Fruit fly (Drosophila melanogaster) whole organism, embryonic: ENCODE results near the gene CG43072.

Experiments
- Adf1 ChIP-seq: fragments of 200-800 bp; sonication (Bioruptor generic); IDR thresholded peaks from 2 replicates; pipeline ENCODE4 v1.3.6; 2022; ENCODE audit warnings: missing biosample characterization, missing genetic modification characterization
- B-H1 ChIP-seq: fragments of 200-800 bp; sonication (Bioruptor generic); IDR thresholded peaks from 3 replicates; pipeline ENCODE4 v1.3.6; 2022; ENCODE audit warnings: missing biosample characterization, missing genetic modification characterization
- CG1024 ChIP-seq: fragments of 200-800 bp; sonication (Bioruptor generic); IDR thresholded peaks from 2 replicates; pipeline ENCODE4 v1.3.6; 2022; ENCODE audit warnings: missing biosample characterization, missing genetic modification characterization
- CG10274 ChIP-seq: fragments of 200-800 bp; sonication (Bioruptor generic); optimal IDR thresholded peaks from 3 replicates; lab custom pipeline; 2017; ENCODE audit warnings: missing biosample characterization, mild to moderate bottlenecking, missing genetic modification characterization
- CG10543 ChIP-seq: fragments of 200-800 bp; sonication (Bioruptor generic); optimal IDR thresholded peaks from 3 replicates; lab custom pipeline; 2017; ENCODE audit warnings: missing biosample characterization, mild to moderate bottlenecking, missing genetic modification characterization, moderate library complexity
- CG10979 ChIP-seq: fragments of 200-800 bp; sonication (Bioruptor generic); optimal IDR thresholded peaks from 2 replicates; lab custom pipeline; 2018; ENCODE audit warnings: missing biosample characterization, mild to moderate bottlenecking, missing genetic modification characterization, moderate library complexity
- CG11398 ChIP-seq: fragments of 200-800 bp; sonication (Bioruptor generic); optimal IDR thresholded peaks from 2 replicates; lab custom pipeline; 2016; ENCODE audit warnings: missing biosample characterization, missing genetic modification characterization
- CG11504 ChIP-seq: fragments of 200-800 bp; sonication (Bioruptor generic); optimal IDR thresholded peaks from 3 replicates; lab custom pipeline; 2019; ENCODE audit warnings: missing biosample characterization, mild to moderate bottlenecking, missing genetic modification characterization, moderate library complexity
- CG12769 ChIP-seq: fragments of 200-800 bp; sonication (Bioruptor generic); optimal IDR thresholded peaks from 2 replicates; lab custom pipeline; 2019; ENCODE audit warnings: missing biosample characterization, mild to moderate bottlenecking, missing genetic modification characterization, moderate library complexity
- CG13624 ChIP-seq: fragments of 200-800 bp; sonication (Bioruptor generic); optimal IDR thresholded peaks from 2 replicates; lab custom pipeline; 2016; ENCODE audit warnings: missing biosample characterization, missing genetic modification characterization
- CG1603 ChIP-seq: fragments of 200-800 bp; sonication (Bioruptor generic); optimal IDR thresholded peaks from 2 replicates; lab custom pipeline; 2019; ENCODE audit warnings: missing biosample characterization, mild to moderate bottlenecking, missing genetic modification characterization, moderate library complexity
- CG17186 ChIP-seq: fragments of 200-800 bp; sonication (Bioruptor generic); optimal IDR thresholded peaks from 3 replicates; lab custom pipeline; 2017; ENCODE audit warnings: missing biosample characterization, missing genetic modification reagents, missing genetic modification characterization
- CG17328 ChIP-seq: fragments of 200-800 bp; sonication (Bioruptor generic); IDR thresholded peaks from 2 replicates; pipeline ENCODE4 v1.3.6; 2022; ENCODE audit warnings: missing biosample characterization, missing genetic modification characterization
- CG2202 ChIP-seq: fragments of 200-800 bp; sonication (Bioruptor generic); optimal IDR thresholded peaks from 2 replicates; lab custom pipeline; 2018; ENCODE audit warnings: missing biosample characterization, mild to moderate bottlenecking, missing genetic modification characterization
- CG31388 ChIP-seq: fragments of 200-800 bp; sonication (Bioruptor generic); optimal IDR thresholded peaks from 2 replicates; lab custom pipeline; 2016; ENCODE audit warnings: missing biosample characterization, missing genetic modification characterization
- CG33213 ChIP-seq: fragments of 200-800 bp; sonication (Bioruptor generic); optimal IDR thresholded peaks from 3 replicates; lab custom pipeline; 2016; ENCODE audit warnings: missing biosample characterization, missing genetic modification characterization
- CG3407 ChIP-seq: fragments of 200-800 bp; sonication (Bioruptor generic); optimal IDR thresholded peaks from 2 replicates; lab custom pipeline; 2018; ENCODE audit warnings: missing biosample characterization, mild to moderate bottlenecking, missing genetic modification characterization
- CG4707 ChIP-seq: fragments of 200-800 bp; sonication (Bioruptor generic); optimal IDR thresholded peaks from 2 replicates; lab custom pipeline; 2018; ENCODE audit warnings: missing biosample characterization, mild to moderate bottlenecking, missing genetic modification characterization, moderate library complexity
- CG6813 ChIP-seq: fragments of 200-800 bp; sonication (Bioruptor generic); optimal IDR thresholded peaks from 2 replicates; lab custom pipeline; 2017; ENCODE audit warnings: missing biosample characterization, missing genetic modification characterization, mild to moderate bottlenecking, moderate library complexity, missing genetic modification reagents
- CG7839 ChIP-seq: fragments of 200-800 bp; sonication (Bioruptor generic); optimal IDR thresholded peaks from 3 replicates; lab custom pipeline; 2018; ENCODE audit warnings: missing biosample characterization, mild to moderate bottlenecking, missing genetic modification characterization, moderate library complexity
- CG9727 ChIP-seq: fragments of 200-800 bp; sonication (Bioruptor generic); optimal IDR thresholded peaks from 3 replicates; lab custom pipeline; 2017; ENCODE audit warnings: missing biosample characterization, mild to moderate bottlenecking, missing genetic modification characterization
- CG9932 ChIP-seq: fragments of 200-800 bp; sonication (Bioruptor generic); IDR thresholded peaks from 2 replicates; pipeline ENCODE4 v1.3.6; 2022; ENCODE audit warnings: missing biosample characterization, missing genetic modification characterization
- CkIIα-i1 ChIP-seq: fragments of 200-800 bp; sonication (Bioruptor generic); IDR thresholded peaks from 2 replicates; pipeline ENCODE4 v1.3.6; 2022; ENCODE audit warnings: missing biosample characterization, missing genetic modification characterization
- Pdp1 ChIP-seq, 2 experiments: fragments of 200-800 bp; sonication (Bioruptor generic); optimal IDR thresholded peaks; 3 replicates each; lab custom pipeline; 2016; ENCODE audit warnings: missing biosample characterization in 2 of 2, missing genetic modification characterization in 2 of 2, mild to moderate bottlenecking in 1 of 2, moderate library complexity in 1 of 2
- Ravus ChIP-seq: fragments of 200-800 bp; sonication (Bioruptor generic); IDR thresholded peaks from 2 replicates; pipeline ENCODE4 v1.3.6; 2022; ENCODE audit warnings: missing biosample characterization, missing genetic modification characterization
- Scr ChIP-seq: fragments of 200-800 bp; sonication (Bioruptor generic); IDR thresholded peaks from 2 replicates; pipeline ENCODE4 v1.3.6; 2022; ENCODE audit warnings: missing biosample characterization, missing genetic modification characterization; ENCODE audit not compliant: partially characterized antibody
- Side ChIP-seq: fragments of 200-800 bp; sonication (Bioruptor generic); optimal IDR thresholded peaks from 2 replicates; lab custom pipeline; 2016; ENCODE audit warnings: missing biosample characterization, missing genetic modification characterization
- ara ChIP-seq: fragments of 200-800 bp; sonication (Bioruptor generic); IDR thresholded peaks from 2 replicates; pipeline ENCODE4 v1.3.6; 2022; ENCODE audit warnings: missing biosample characterization, missing genetic modification characterization
- caup ChIP-seq: fragments of 200-800 bp; sonication (Bioruptor generic); optimal IDR thresholded peaks from 3 replicates; lab custom pipeline; 2017; ENCODE audit warnings: missing biosample characterization, mild to moderate bottlenecking, missing genetic modification characterization, moderate library complexity; ENCODE audit not compliant: severe bottlenecking
- chm ChIP-seq: fragments of 200-800 bp; sonication (Bioruptor generic); IDR thresholded peaks from 2 replicates; pipeline ENCODE4 v1.3.6; 2022; ENCODE audit warnings: missing biosample characterization, missing genetic modification characterization
- corto ChIP-seq: fragments of 200-800 bp; sonication (Bioruptor generic); optimal IDR thresholded peaks from 2 replicates; lab custom pipeline; 2016; ENCODE audit warnings: missing biosample characterization, mild to moderate bottlenecking, missing genetic modification characterization, moderate library complexity
- crol ChIP-seq: fragments of 200-800 bp; sonication (Bioruptor generic); IDR thresholded peaks from 2 replicates; pipeline ENCODE4 v1.3.6; 2022; ENCODE audit warnings: missing biosample characterization, missing genetic modification characterization
- crp ChIP-seq, 2 experiments: fragments of 200-800 bp; sonication (Bioruptor generic); optimal IDR thresholded peaks; 2 replicates in 1 of 2; 3 replicates in 1 of 2; lab custom pipeline; 2017; ENCODE audit warnings: missing biosample characterization in 2 of 2, missing genetic modification characterization in 2 of 2, mild to moderate bottlenecking in 1 of 2, moderate library complexity in 1 of 2
- en ChIP-seq: fragments of 200-800 bp; sonication (Bioruptor generic); optimal IDR thresholded peaks from 2 replicates; lab custom pipeline; 2016; ENCODE audit warnings: missing biosample characterization, missing genetic modification characterization
- gcm2 ChIP-seq: fragments of 200-800 bp; sonication (Bioruptor generic); optimal IDR thresholded peaks from 2 replicates; lab custom pipeline; 2016; ENCODE audit warnings: missing biosample characterization, missing genetic modification characterization
- gro ChIP-seq: fragments of 200-800 bp; sonication (Bioruptor generic); optimal IDR thresholded peaks from 2 replicates; lab custom pipeline; 2016; ENCODE audit warnings: missing biosample characterization, missing genetic modification characterization
- lmd ChIP-seq: fragments of 200-800 bp; sonication (Bioruptor generic); IDR thresholded peaks from 2 replicates; pipeline ENCODE4 v1.3.6; 2022; ENCODE audit warnings: missing biosample characterization, missing genetic modification characterization
- p53 ChIP-seq: fragments of 200-800 bp; sonication (Bioruptor generic); optimal IDR thresholded peaks from 2 replicates; lab custom pipeline; 2016; ENCODE audit warnings: missing biosample characterization, missing genetic modification characterization
- psq ChIP-seq: fragments of 200-800 bp; sonication (Bioruptor generic); optimal IDR thresholded peaks from 2 replicates; lab custom pipeline; 2017; ENCODE audit warnings: missing biosample characterization, missing genetic modification characterization
- pzg ChIP-seq: fragments of 200-800 bp; sonication (Bioruptor generic); optimal IDR thresholded peaks from 3 replicates; lab custom pipeline; 2018; ENCODE audit warnings: missing biosample characterization, mild to moderate bottlenecking, missing genetic modification characterization, moderate library complexity
- repo ChIP-seq: fragments of 200-800 bp; sonication (Bioruptor generic); optimal IDR thresholded peaks from 2 replicates; lab custom pipeline; 2016; ENCODE audit warnings: missing biosample characterization, missing genetic modification characterization
- sisA ChIP-seq: fragments of 200-800 bp; sonication (Bioruptor generic); IDR thresholded peaks from 2 replicates; pipeline ENCODE4 v1.3.6; 2022; ENCODE audit warnings: missing biosample characterization, missing genetic modification characterization
- sob ChIP-seq: fragments of 200-800 bp; sonication (Bioruptor generic); IDR thresholded peaks from 2 replicates; pipeline ENCODE4 v1.3.6; 2022; ENCODE audit warnings: missing biosample characterization, missing genetic modification characterization
- tgo ChIP-seq: fragments of 200-800 bp; sonication (Bioruptor generic); IDR thresholded peaks from 3 replicates; pipeline ENCODE4 v1.3.6; 2022; ENCODE audit warnings: missing biosample characterization, missing genetic modification characterization
- tna ChIP-seq: fragments of 200-800 bp; sonication (Bioruptor generic); IDR thresholded peaks from 2 replicates; pipeline ENCODE4 v1.3.6; 2022; ENCODE audit warnings: missing biosample characterization, missing genetic modification characterization; ENCODE audit not compliant: partially characterized antibody
- trem ChIP-seq: fragments of 200-800 bp; optimal IDR thresholded peaks from 3 replicates; lab custom pipeline; 2019; ENCODE audit warnings: missing biosample characterization, mild to moderate bottlenecking, missing genetic modification characterization, moderate library complexity
- trh ChIP-seq: fragments of 200-800 bp; sonication (Bioruptor generic); optimal IDR thresholded peaks from 2 replicates; lab custom pipeline; 2016; ENCODE audit warnings: missing biosample characterization, missing genetic modification characterization
- unc-4 ChIP-seq: fragments of 200-800 bp; sonication (Bioruptor generic); IDR thresholded peaks from 2 replicates; pipeline ENCODE4 v1.3.6; 2022; ENCODE audit warnings: missing biosample characterization, missing genetic modification characterization; ENCODE audit not compliant: partially characterized antibody

CG43072 gene

DNA sequence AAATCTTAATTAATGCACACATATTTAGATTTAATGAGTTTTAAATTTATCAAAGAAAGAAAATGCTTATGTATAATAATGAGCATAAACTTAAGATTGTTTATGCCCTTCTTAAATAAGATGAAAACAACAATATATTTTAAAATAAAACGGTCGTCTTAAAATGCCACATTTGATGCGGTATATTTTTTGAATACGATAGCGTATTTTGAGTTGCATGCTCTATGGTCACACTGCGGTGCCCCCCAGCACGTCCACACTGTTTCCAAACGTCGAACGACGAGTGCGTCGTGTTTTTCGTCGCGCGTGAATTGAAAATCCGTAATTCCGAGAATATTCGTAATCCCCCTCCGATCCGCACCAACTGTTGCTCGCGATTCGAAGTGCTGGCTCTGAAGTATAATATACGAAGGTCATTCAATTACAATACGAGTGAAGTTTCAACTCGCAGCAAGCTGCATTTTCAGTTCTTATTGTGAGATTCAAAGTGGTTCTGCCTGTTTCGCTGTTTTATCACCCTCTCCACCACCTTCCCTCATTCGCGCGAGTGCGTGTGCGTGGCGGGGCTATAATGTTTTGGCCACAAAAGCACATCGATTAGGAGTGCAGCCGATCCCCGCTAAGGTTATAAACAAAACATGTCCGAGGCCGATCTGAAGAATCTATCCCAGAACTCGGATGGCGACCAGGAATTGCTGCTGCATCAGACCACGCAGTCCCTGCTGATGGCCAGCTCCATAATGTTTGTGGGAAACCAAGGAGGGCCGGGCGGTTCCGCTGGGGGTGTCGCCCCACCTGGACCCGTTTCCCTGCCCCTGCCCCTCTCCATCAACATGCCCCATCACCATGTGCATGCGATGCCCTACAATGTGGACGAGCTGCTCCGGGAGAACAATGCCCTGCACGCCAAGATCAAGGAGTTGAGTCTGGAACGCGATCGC is 31.1 kb upstream of the CG43072 start, which contains the start of gene siz (continued):
- TF ChIP-seq CG10274 (GFP tag; lab: Kevin White, UChicago) (no peak), p53 (GFP tag; lab: Kevin White, UChicago) (no peak), gcm2 (no peak), gro (GFP tag; lab: Kevin White, UChicago) (peak; percentile 25), ara (GFP tag; lab: Robert Waterston, UW) (no peak), CG6813 (no peak), CG9727 (GFP tag; lab: Kevin White, UChicago) (peak; percentile 6), CG10979 (tag; lab: Kevin White, UChicago) (peak; percentile 8), CG11504 (tag; lab: Kevin White, UChicago) (peak; percentile 46), tna (GFP tag; lab: Robert Waterston, UW) (no peak; the same call in 1 of the 2 replicates), B-H1 (GFP tag; lab: Robert Waterston, UW) (no peak; the same call in 2 of the 3 replicates), chm (GFP tag; lab: Robert Waterston, UW) (peak; percentile 92), tgo (GFP tag; lab: Robert Waterston, UW) (no peak), CG1603 (tag; lab: Kevin White, UChicago) (peak; percentile 62), Ravus (no peak), trem (tag; lab: Kevin White, UChicago) (peak; percentile 85), CG33213 (GFP tag; lab: Kevin White, UChicago) (no peak), CG13624 (GFP tag; lab: Kevin White, UChicago) (peak; percentile 38), CG9932 (no peak), CG3407 (no peak), caup (GFP tag; lab: Kevin White, UChicago) (peak; percentile 54), repo (GFP tag; lab: Kevin White, UChicago) (no peak), lmd (no peak), corto (no peak), CG10543 (GFP tag; lab: Kevin White, UChicago) (peak; percentile 35), psq (GFP tag; lab: Kevin White, UChicago) (no peak), Pdp1 (GFP tag; optimal IDR thresholded peaks at IDR 0.05; lab: Kevin White, UChicago) (peak in 1 of 2 experiments; percentile 44), CG17328 (GFP tag; lab: Robert Waterston, UW) (no peak), Scr (GFP tag; lab: Robert Waterston, UW) (peak; percentile 39), CG11398 (GFP tag; lab: Kevin White, UChicago) (no peak), crp (GFP tag; optimal IDR thresholded peaks at IDR 0.05; lab: Kevin White, UChicago) (peak in 1 of 2 experiments; percentile 31), CG17186 (peak; percentile 43), crol (GFP tag; lab: Robert Waterston, UW) (peak; percentile 82), Side (GFP tag; lab: Kevin White, UChicago) (no peak), CG7839 (tag; lab: Kevin White, UChicago) (no peak), en (GFP tag; lab: Kevin White, UChicago) (no peak), CG4707 (no peak), pzg (GFP tag; lab: Kevin White, UChicago) (peak; percentile 90), Adf1 (GFP tag; lab: Robert Waterston, UW) (peak; percentile 12; the same call in 1 of the 2 replicates), CG1024 (GFP tag; lab: Robert Waterston, UW) (no peak), CkIIα-i1 (GFP tag; lab: Robert Waterston, UW) (no peak), unc-4 (GFP tag; lab: Robert Waterston, UW) (no peak), sob (GFP tag; lab: Robert Waterston, UW) (peak; percentile 35; the same call in 1 of the 2 replicates), CG31388 (GFP tag; lab: Kevin White, UChicago) (no peak), CG2202 (tag; lab: Kevin White, UChicago) (peak; percentile 25), CG12769 (peak; percentile 54), sisA (no peak), trh (GFP tag; lab: Kevin White, UChicago) (no peak)
